Worm (Caenorhabditis elegans) whole organism, L1 larva: ENCODE results near the gene ifd-1.

ENCODE experiments used
- rnt-1 ChIP-seq: sonication (generic microtip); optimal IDR thresholded peaks from 2 replicates; lab custom pipeline; 2016; ENCODE audit warnings: mild to moderate bottlenecking, missing genetic modification characterization, moderate library complexity, missing compliant biosample characterization
- skn-1 ChIP-seq: fragments of 150-350 bp; optimal IDR thresholded peaks from 2 replicates; lab custom pipeline; 2014; ENCODE audit warnings: missing biosample characterization, missing genetic modification characterization
- sup-37 ChIP-seq: fragments of 200-800 bp; sonication (Bioruptor generic); optimal IDR thresholded peaks from 2 replicates; lab custom pipeline; 2018; ENCODE audit warnings: mild to moderate bottlenecking, missing genetic modification characterization, missing compliant biosample characterization

DNA sequence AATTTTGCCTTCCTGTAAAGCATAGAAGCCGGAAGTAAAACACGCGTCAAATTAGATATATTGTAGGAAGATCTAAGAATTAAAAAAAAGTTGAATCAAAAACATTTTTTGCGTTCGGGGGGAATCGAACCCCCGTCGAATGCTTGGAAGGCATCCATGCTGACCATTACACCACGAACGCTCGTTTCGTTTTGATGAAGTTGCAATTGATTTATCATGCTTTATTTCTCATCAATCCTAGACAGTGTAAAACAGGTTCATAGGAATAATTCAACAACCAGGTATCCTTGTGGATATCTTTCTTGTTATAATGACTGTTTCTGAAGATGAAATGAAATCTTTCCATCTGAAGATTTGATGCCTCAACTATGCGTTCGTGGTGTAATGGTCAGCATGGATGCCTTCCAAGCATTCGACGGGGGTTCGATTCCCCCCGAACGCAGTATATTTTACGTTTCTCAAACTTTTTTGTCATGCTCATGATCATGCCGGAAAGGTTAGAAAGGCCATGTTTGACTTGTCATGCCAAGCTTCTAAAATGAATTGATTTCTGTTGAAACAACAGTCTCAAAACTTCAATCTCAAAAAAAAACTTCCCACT is 4.3 kb downstream of the ifd-1 start:
- TF ChIP-seq skn-1, result no peak
- TF ChIP-seq sup-37 (GFP tag; lab: Kevin White, UChicago), result no peak
- TF ChIP-seq rnt-1 (tag; lab: Kevin White, UChicago), result no peak
